Fruit fly (Drosophila melanogaster): ENCODE data around the gene CG10097.

CG10097 gene

dm6 chr3R:12395880-12396279 is at the start of gene CG10097, which contains the start of gene CG10096:
CG10097 (minus strand) TSS chr3R:12395980.
CG10096 (minus strand) TSS chr3R:12395980.
- TF ChIP-seq noc (tag; optimal IDR thresholded peaks at IDR 0.05) = no peak

- no peak for TF ChIP-seq noc (tag; optimal IDR thresholded peaks at IDR 0.05)
Measured at dm6 chr3R:12445468-12445867, 49.7 kb upstream of the CG10097 start.

dm6 chr3R:12443769-12444168 is 48.0 kb upstream of the CG10097 start:
- no peak for TF ChIP-seq noc (tag; optimal IDR thresholded peaks at IDR 0.05)

dm6 chr3R:12442601-12443533 is 47.1 kb upstream of the CG10097 start:
- peak; percentile 92 for TF ChIP-seq noc (tag; optimal IDR thresholded peaks at IDR 0.05)

dm6 chr3R:12441008-12441606 is 45.3 kb upstream of the CG10097 start:
- TF ChIP-seq noc (tag; optimal IDR thresholded peaks at IDR 0.05) = peak; percentile 33

- no peak for TF ChIP-seq noc (tag; optimal IDR thresholded peaks at IDR 0.05)
Measured at dm6 chr3R:12439401-12440143, 43.8 kb upstream of the CG10097 start, which contains the start of gene Desat1. Desat1 (plus strand) TSS chr3R:12439600.

dm6 chr3R:12439039-12439400 is 43.2 kb upstream of the CG10097 start, which contains the start of the genes CG17207 and CG46427:
CG17207 (minus strand) TSS chr3R:12439139.
CG46427 (minus strand) TSS chr3R:12439139.
- TF ChIP-seq noc (tag; optimal IDR thresholded peaks at IDR 0.05) = no peak

- TF ChIP-seq noc (tag; optimal IDR thresholded peaks at IDR 0.05) = no peak
Measured at dm6 chr3R:12435948-12436347, 40.2 kb upstream of the CG10097 start, which contains the start of gene Desat2. Desat2 (plus strand) TSS chr3R:12436248.

- peak; percentile 65 for TF ChIP-seq noc (tag; optimal IDR thresholded peaks at IDR 0.05)
Measured at dm6 chr3R:12433764-12434163, 38.0 kb upstream of the CG10097 start, which contains the start of the genes Aos1 and Srlp. Aos1 (minus strand) TSS chr3R:12433822. Srlp (plus strand) TSS chr3R:12434098.

dm6 chr3R:12431030-12431489 is 35.3 kb upstream of the CG10097 start, which contains the start of gene Prosalpha2:
Prosalpha2 (plus strand) TSS chr3R:12431321.
- no peak for TF ChIP-seq noc (tag; optimal IDR thresholded peaks at IDR 0.05)

- no peak for TF ChIP-seq noc (tag; optimal IDR thresholded peaks at IDR 0.05)
Measured at dm6 chr3R:12429120-12429610, 33.4 kb upstream of the CG10097 start, which contains the start of the genes CG5641 and CG5245. CG5641 (minus strand) TSS chr3R:12429282. CG5245 (plus strand) TSS chr3R:12429560.

dm6 chr3R:12426310-12426653 is 30.5 kb upstream of the CG10097 start, which contains the start of gene NANS:
NANS (plus strand) TSS chr3R:12426578.
- no peak for TF ChIP-seq noc (tag; optimal IDR thresholded peaks at IDR 0.05)

dm6 chr3R:12425510-12426309 is 29.9 kb upstream of the CG10097 start, which contains the start of gene Pp1-87B:
Pp1-87B (minus strand) TSS chr3R:12425917.
- no peak for TF ChIP-seq noc (tag; optimal IDR thresholded peaks at IDR 0.05)

- TF ChIP-seq noc (tag; optimal IDR thresholded peaks at IDR 0.05) = no peak
Measured at dm6 chr3R:12423997-12424396, 28.2 kb upstream of the CG10097 start.

All from whole organism, larva.